Worm (Caenorhabditis elegans) whole organism, late embryonic: ENCODE measurements around the gene mam-1.

ENCODE experiments used
- ama-1 ChIP-seq: fragments of 150-350 bp; optimal IDR thresholded peaks from 2 replicates; lab custom pipeline; 2014
- ceh-24 ChIP-seq: sonication (generic microtip); optimal IDR thresholded peaks from 2 replicates; lab custom pipeline; 2016; ENCODE audit warnings: mild to moderate bottlenecking, missing genetic modification characterization, missing compliant biosample characterization
- ceh-48 ChIP-seq: sonication (generic microtip); optimal IDR thresholded peaks from 2 replicates; lab custom pipeline; 2016; ENCODE audit warnings: missing genetic modification characterization, inconsistent platforms, missing compliant biosample characterization
- dve-1 ChIP-seq: sonication (generic microtip); optimal IDR thresholded peaks from 2 replicates; lab custom pipeline; 2017; ENCODE audit warnings: antibody characterized with exemption, mild to moderate bottlenecking, missing genetic modification characterization, missing compliant biosample characterization
- ets-4 ChIP-seq: sonication (generic microtip); optimal IDR thresholded peaks from 2 replicates; lab custom pipeline; 2016; ENCODE audit warnings: missing genetic modification characterization, missing compliant biosample characterization
- eyg-1 ChIP-seq: sonication (generic microtip); optimal IDR thresholded peaks from 2 replicates; lab custom pipeline; 2016; ENCODE audit warnings: missing genotype, missing genetic modification characterization, missing compliant biosample characterization
- fax-1 ChIP-seq: sonication (generic microtip); optimal IDR thresholded peaks from 2 replicates; lab custom pipeline; 2016; ENCODE audit warnings: missing genotype, missing genetic modification characterization, missing compliant biosample characterization
- fkh-10 ChIP-seq: fragments of 150-350 bp; optimal IDR thresholded peaks from 2 replicates; lab custom pipeline; 2014; ENCODE audit warnings: missing biosample characterization, missing genetic modification reagents, missing genetic modification characterization
- nfya-1 ChIP-seq: sonication (generic microtip); optimal IDR thresholded peaks from 2 replicates; lab custom pipeline; 2017; ENCODE audit warnings: missing genetic modification characterization, mild to moderate bottlenecking, missing compliant biosample characterization, antibody characterized with exemption, moderate library complexity
- nhr-11 ChIP-seq: fragments of 150-350 bp; optimal IDR thresholded peaks from 2 replicates; lab custom pipeline; 2014; ENCODE audit warnings: missing biosample characterization, missing genetic modification characterization
- pha-4 ChIP-seq: fragments of 150-350 bp; optimal IDR thresholded peaks from 2 replicates; lab custom pipeline; 2018; ENCODE audit warnings: missing biosample characterization, missing genetic modification reagents, missing genetic modification characterization
- rnt-1 ChIP-seq: sonication (generic microtip); optimal IDR thresholded peaks from 2 replicates; lab custom pipeline; 2016; ENCODE audit warnings: missing genetic modification characterization, missing compliant biosample characterization
- unc-55 ChIP-seq: sonication (generic microtip); optimal IDR thresholded peaks from 2 replicates; lab custom pipeline; 2017; ENCODE audit warnings: missing biosample characterization, missing genetic modification reagents, missing genetic modification characterization

DNA sequence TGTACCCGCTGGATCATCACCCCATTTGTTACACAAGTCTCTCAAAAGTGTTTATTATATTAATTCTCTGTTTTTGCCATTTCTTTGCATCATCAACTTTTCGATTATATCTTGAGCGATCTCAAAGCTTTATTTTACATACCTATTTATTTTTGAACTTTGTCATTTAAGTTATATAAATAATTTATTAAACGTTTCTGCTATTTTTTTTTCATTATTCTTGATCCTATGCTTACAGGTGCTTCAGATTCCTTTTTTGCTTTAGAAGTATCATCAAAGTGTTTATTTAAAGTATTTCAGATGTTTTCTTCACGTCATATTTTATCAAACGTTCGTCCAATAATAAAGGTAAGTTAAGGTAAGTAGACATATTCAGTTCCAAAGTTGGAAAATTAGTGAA is 29.9 kb upstream of the mam-1 start, which contains the start of gene F35H12.5:
- TF ChIP-seq fkh-10 (GFP tag; lab: Kevin White, UChicago) (no peak), eyg-1 (tag; lab: Kevin White, UChicago) (no peak), nfya-1 (tag; lab: Kevin White, UChicago) (no peak), nhr-11 (tag; lab: Kevin White, UChicago) (no peak), ama-1 (lab: Kevin White, UChicago) (no peak), unc-55 (GFP tag; lab: Kevin White, UChicago) (no peak), ceh-24 (tag; lab: Kevin White, UChicago) (no peak), pha-4 (tag; lab: Kevin White, UChicago) (no peak), rnt-1 (tag; lab: Kevin White, UChicago) (no peak), dve-1 (tag; lab: Kevin White, UChicago) (no peak), ets-4 (tag; lab: Kevin White, UChicago) (no peak), ceh-48 (tag; lab: Kevin White, UChicago) (no peak), fax-1 (tag; lab: Kevin White, UChicago) (no peak)
